Worm (Caenorhabditis elegans): ENCODE results near the gene ZK856.11.

Gene ZK856.11

DNA sequence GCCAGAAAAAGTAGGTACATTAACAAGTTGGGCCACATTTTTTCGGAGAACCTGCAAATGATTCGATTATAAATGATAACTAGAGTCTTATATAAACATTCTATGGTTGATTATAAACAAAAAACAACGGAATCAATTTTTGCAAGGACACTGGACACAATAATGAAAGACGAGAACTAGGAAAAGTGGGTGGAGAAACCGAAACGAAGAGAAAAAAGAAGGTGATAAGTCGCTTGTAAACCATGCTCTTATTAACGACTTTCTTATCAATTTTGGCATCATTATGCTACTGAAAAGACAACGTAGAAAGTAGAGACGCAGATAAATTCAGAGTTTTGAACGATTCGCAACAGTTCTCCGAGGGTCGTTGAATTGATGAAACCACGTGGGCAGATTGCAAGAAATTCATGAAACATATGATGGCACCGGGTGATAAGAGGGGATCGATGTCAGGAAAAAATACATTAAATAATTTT is 14.6 kb downstream of the ZK856.11 start, which contains the start of gene ZK856.5:
TSS of gene ZK856.5 (minus strand) at position 51 of the 476 bp plus-strand sequence.
- no peak for TF ChIP-seq ceh-20 (GFP tag; IDR thresholded peaks at IDR 0.05)
- TF ChIP-seq hlh-11 (tag; optimal IDR thresholded peaks at IDR 0.05): peak; percentile 85
- TF ChIP-seq nhr-48 (tag; optimal IDR thresholded peaks at IDR 0.05): peak; percentile 3
- no peak for TF ChIP-seq nhr-25 (tag; optimal IDR thresholded peaks at IDR 0.05; ENCODE audit: borderline replicate concordance, insufficient read depth)
- no peak for TF ChIP-seq egl-43 (GFP tag; IDR thresholded peaks at IDR 0.05)
- peak; percentile 21 for TF ChIP-seq hlh-30 (tag; optimal IDR thresholded peaks at IDR 0.05; ENCODE audit: insufficient read depth)
- TF ChIP-seq daf-12 (tag; optimal IDR thresholded peaks at IDR 0.05): no peak
- TF ChIP-seq vab-7 (GFP tag; IDR thresholded peaks at IDR 0.05): no peak
- peak; percentile 76 for TF ChIP-seq pqm-1 (tag; optimal IDR thresholded peaks at IDR 0.05)
- peak; percentile 59 for TF ChIP-seq nhr-28 (tag; optimal IDR thresholded peaks at IDR 0.05)
- no peak for TF ChIP-seq lin-39 (tag; optimal IDR thresholded peaks at IDR 0.05)
- peak; percentile 73 for TF ChIP-seq mxl-3 (GFP tag; optimal IDR thresholded peaks at IDR 0.05)
- TF ChIP-seq aly-2 (tag; optimal IDR thresholded peaks at IDR 0.05): no peak
- TF ChIP-seq daf-16 (GFP tag; optimal IDR thresholded peaks at IDR 0.05): no peak
- peak; percentile 69 for TF ChIP-seq daf-16 (tag; optimal IDR thresholded peaks at IDR 0.05)
- peak in 1 of 2 experiments; percentile 37 for TF ChIP-seq mdl-1 (tag; optimal IDR thresholded peaks at IDR 0.05)
- TF ChIP-seq lir-3 (tag; optimal IDR thresholded peaks at IDR 0.05): no peak
- no peak for TF ChIP-seq D1046.2 (GFP tag; IDR thresholded peaks at IDR 0.05)
- no peak for TF ChIP-seq nhr-102 (tag; optimal IDR thresholded peaks at IDR 0.05)
- no peak for TF ChIP-seq mxl-2 (GFP tag; conservative IDR thresholded peaks at IDR 0.05)
- no peak for TF ChIP-seq ceh-82 (tag; optimal IDR thresholded peaks at IDR 0.05)
- TF ChIP-seq aha-1 (tag): no peak
- TF ChIP-seq T20F7.1 (GFP tag; optimal IDR thresholded peaks at IDR 0.05): no peak
- peak; percentile 34; the same call in 1 of the 2 replicates for TF ChIP-seq tra-1 (GFP tag; IDR thresholded peaks at IDR 0.05)
- TF ChIP-seq spr-3 (GFP tag; optimal IDR thresholded peaks at IDR 0.05): no peak
- TF ChIP-seq dve-1 (tag; optimal IDR thresholded peaks at IDR 0.05; ENCODE audit: insufficient read depth): peak; percentile 67
- no peak for TF ChIP-seq zag-1 (tag; optimal IDR thresholded peaks at IDR 0.05)
- peak; percentile 95 for TF ChIP-seq php-3 (GFP tag; IDR thresholded peaks at IDR 0.05)

DNA sequence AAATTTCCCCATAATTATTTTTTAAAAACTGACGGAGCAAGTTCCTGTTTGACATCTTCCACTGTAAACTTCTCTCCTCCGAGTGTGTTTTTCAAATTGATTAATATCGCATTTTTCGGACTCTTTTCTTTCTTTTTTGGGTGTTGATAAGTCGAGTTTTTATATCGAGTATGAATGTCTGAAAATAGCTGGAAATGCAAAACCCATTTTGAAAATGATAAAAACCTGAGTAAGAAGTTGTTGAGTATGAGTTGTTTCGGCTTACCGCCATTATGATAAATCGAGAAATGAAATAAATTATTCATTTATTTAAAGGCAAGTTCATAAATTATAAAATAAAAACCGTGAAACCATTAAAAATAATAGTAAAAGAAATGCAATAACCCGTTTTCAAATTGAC is 19.0 kb downstream of the ZK856.11 start, which contains the start of gene ZK856.18:
TSS of gene ZK856.18 (minus strand) at position 289 of the 400 bp plus-strand sequence.
- TF ChIP-seq hif-1 (tag; optimal IDR thresholded peaks at IDR 0.05) (no peak), unc-62 (GFP tag; optimal IDR thresholded peaks at IDR 0.05 in 1 of 2) (peak in 1 of 2 experiments; percentile 90), unc-62 (tag; optimal IDR thresholded peaks at IDR 0.05) (no peak)

DNA sequence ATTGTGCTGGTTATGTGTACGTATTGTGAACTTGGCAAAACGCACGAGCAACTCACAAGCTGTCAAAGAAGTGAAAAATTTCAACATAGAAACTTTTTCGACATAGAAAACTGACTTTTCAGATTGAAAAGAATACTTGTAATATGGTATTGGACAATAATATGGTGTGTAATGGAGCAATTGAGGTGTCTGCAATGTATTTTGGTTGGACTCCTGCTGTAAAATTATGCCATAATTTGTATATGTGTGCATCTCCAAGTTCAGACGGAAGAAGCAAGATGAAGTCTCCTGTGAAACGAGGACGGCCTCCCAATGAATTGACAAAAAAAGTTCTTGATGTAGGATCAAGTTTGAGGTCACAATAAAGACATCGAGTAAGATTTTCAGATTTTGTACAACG is 20.9 kb downstream of the ZK856.11 start:
- TF ChIP-seq aha-1 (tag) (peak; percentile 66), unc-62 (GFP tag; optimal IDR thresholded peaks at IDR 0.05 in 1 of 2) (peak in 1 of 2 experiments; percentile 77), unc-62 (tag; optimal IDR thresholded peaks at IDR 0.05) (no peak), ztf-7 (tag; optimal IDR thresholded peaks at IDR 0.05) (no peak)

DNA sequence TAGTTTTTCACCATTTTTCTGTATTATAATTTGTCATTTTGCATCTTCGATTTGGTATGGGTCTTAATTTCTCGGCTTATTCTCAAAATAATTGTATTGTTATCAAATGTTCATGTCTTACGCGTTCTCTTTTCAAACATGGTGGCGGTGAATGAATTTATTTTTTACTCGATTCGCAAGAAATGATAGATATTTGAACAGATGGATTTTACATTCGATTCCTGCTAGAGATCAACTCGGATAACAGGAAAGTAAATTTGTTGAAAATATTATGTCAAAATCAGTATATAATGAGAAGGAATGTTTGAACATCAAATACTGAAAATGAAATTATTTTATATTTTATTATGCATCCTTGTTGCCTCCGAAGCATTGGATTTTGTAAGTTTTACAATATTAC is 21.8 kb downstream of the ZK856.11 start, which contains the start of gene ZK856.4:
TSS of gene ZK856.4 (plus strand) at position 301 of the 400 bp plus-strand sequence.
- no peak for TF ChIP-seq ama-1 (optimal IDR thresholded peaks at IDR 0.05)

DNA sequence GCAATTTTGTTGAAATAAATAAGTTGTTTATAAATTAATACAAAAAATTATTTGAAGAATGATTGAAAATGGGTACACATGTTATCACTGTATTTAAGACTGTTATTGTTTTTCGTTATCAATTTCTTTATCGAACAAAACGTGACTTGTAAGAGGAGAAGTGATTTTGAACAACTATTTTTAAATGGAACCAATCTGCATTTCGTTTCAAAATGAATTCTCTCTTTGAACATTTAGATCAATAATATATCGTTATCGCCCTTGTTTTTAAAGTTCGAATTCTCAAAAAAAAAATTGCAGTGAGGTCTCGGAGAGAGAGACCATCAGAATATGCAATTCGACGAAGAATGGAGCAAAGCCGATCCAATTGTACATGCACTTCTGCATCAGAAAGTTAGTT is 25.5 kb downstream of the ZK856.11 start, which contains the start of gene cul-5:
TSS of gene cul-5 (plus strand) at position 301 of the 400 bp plus-strand sequence.
- TF ChIP-seq pqm-1 (tag; optimal IDR thresholded peaks at IDR 0.05): no peak
- no peak for TF ChIP-seq zfp-2 (tag; optimal IDR thresholded peaks at IDR 0.05)
- TF ChIP-seq hif-1 (tag; optimal IDR thresholded peaks at IDR 0.05): peak in 1 of 2 experiments; percentile 74
- TF ChIP-seq F10B5.3 (tag; optimal IDR thresholded peaks at IDR 0.05): no peak
- TF ChIP-seq nhr-28 (tag; optimal IDR thresholded peaks at IDR 0.05): peak; percentile 27
- no peak for TF ChIP-seq php-3 (GFP tag; IDR thresholded peaks at IDR 0.05)
- TF ChIP-seq dve-1 (tag; optimal IDR thresholded peaks at IDR 0.05; ENCODE audit: insufficient read depth): peak; percentile 4
- TF ChIP-seq daf-16 (GFP tag; optimal IDR thresholded peaks at IDR 0.05): no peak
- TF ChIP-seq daf-16 (tag; optimal IDR thresholded peaks at IDR 0.05): peak; percentile 49

Measured in whole organism, L4 larva.